Fruit fly (Drosophila melanogaster): ENCODE measurements around the gene ebd2.

dm6 chr3L:21342592-21342991, 6.5 kb downstream of the ebd2 start:
- TF ChIP-seq insv (optimal IDR thresholded peaks at IDR 0.05) (no peak), ttk (optimal IDR thresholded peaks at IDR 0.05) (no peak)

Data from Kc167 (cell line).